Worm (Caenorhabditis elegans) whole organism, L2 larva: Measurements from ENCODE around the gene calf-1.

Experiments used
- R02D3.7 ChIP-seq: fragments of 150-350 bp; optimal IDR thresholded peaks from 2 replicates; lab custom pipeline; 2014; ENCODE audit warnings: missing biosample characterization, missing genetic modification characterization
- ZK546.5 ChIP-seq: sonication (generic microtip); optimal IDR thresholded peaks from 2 replicates; lab custom pipeline; 2017; ENCODE audit warnings: missing biosample characterization, missing genetic modification characterization
- ama-1 ChIP-seq: fragments of 150-350 bp; optimal IDR thresholded peaks from 2 replicates; lab custom pipeline; 2018; ENCODE audit warnings: inconsistent platforms
- blmp-1 ChIP-seq: sonication (generic microtip); optimal IDR thresholded peaks from 2 replicates; lab custom pipeline; 2017; ENCODE audit warnings: missing genetic modification characterization, mild to moderate bottlenecking, missing compliant biosample characterization, antibody characterized with exemption, moderate library complexity; ENCODE audit not compliant: insufficient read depth
- ceh-16 ChIP-seq: fragments of 150-350 bp; optimal IDR thresholded peaks from 2 replicates; lab custom pipeline; 2014; ENCODE audit warnings: missing biosample characterization, missing genetic modification characterization
- ceh-82 ChIP-seq: fragments of 150-350 bp; optimal IDR thresholded peaks from 2 replicates; lab custom pipeline; 2014; ENCODE audit warnings: missing biosample characterization, missing genetic modification characterization
- crh-2 ChIP-seq: sonication (generic microtip); optimal IDR thresholded peaks from 2 replicates; lab custom pipeline; 2017; ENCODE audit warnings: missing biosample characterization, missing genetic modification characterization
- dmd-4 ChIP-seq: sonication (generic microtip); optimal IDR thresholded peaks from 2 replicates; lab custom pipeline; 2017; ENCODE audit warnings: missing biosample characterization, missing genetic modification characterization
- egl-27 ChIP-seq: sonication (generic microtip); optimal IDR thresholded peaks from 3 replicates; lab custom pipeline; 2017; ENCODE audit warnings: missing biosample characterization, missing genetic modification reagents, missing genetic modification characterization
- elt-3 ChIP-seq: sonication (generic microtip); optimal IDR thresholded peaks from 2 replicates; lab custom pipeline; 2017; ENCODE audit warnings: missing biosample characterization, missing genetic modification characterization
- fos-1 ChIP-seq: fragments of 150-350 bp; optimal IDR thresholded peaks from 2 replicates; lab custom pipeline; 2014; ENCODE audit warnings: missing biosample characterization, missing genetic modification characterization
- gmeb-1 ChIP-seq: fragments of 150-350 bp; optimal IDR thresholded peaks from 2 replicates; lab custom pipeline; 2014; ENCODE audit warnings: missing biosample characterization, missing genetic modification characterization
- lin-13 ChIP-seq: fragments of 150-350 bp; optimal IDR thresholded peaks from 2 replicates; lab custom pipeline; 2014; ENCODE audit warnings: missing biosample characterization, missing genetic modification reagents, missing genetic modification characterization
- lin-39 ChIP-seq: fragments of 150-350 bp; optimal IDR thresholded peaks from 2 replicates; lab custom pipeline; 2014; ENCODE audit warnings: missing biosample characterization, missing genetic modification reagents, missing genetic modification characterization
- lsy-2 ChIP-seq, 2 experiments: fragments of 150-350 bp in 1 of 2; sonication (generic microtip) in 1 of 2; optimal IDR thresholded peaks; 2 replicates each; lab custom pipeline; 2014 to 2017; ENCODE audit warnings: missing biosample characterization in 2 of 2, missing genetic modification characterization in 2 of 2
- mab-5 ChIP-seq: fragments of 150-350 bp; optimal IDR thresholded peaks from 2 replicates; lab custom pipeline; 2014; ENCODE audit warnings: missing biosample characterization, missing genetic modification characterization
- mbf-1 ChIP-seq: sonication (generic microtip); optimal IDR thresholded peaks from 2 replicates; lab custom pipeline; 2017; ENCODE audit warnings: missing biosample characterization, missing genetic modification characterization
- mdl-1 ChIP-seq, 2 experiments: fragments of 150-350 bp in 1 of 2; sonication (generic microtip) in 1 of 2; optimal IDR thresholded peaks; 2 replicates each; lab custom pipeline; 2017; ENCODE audit warnings: missing biosample characterization in 2 of 2, missing genetic modification characterization in 2 of 2
- nhr-10 ChIP-seq: sonication (generic microtip); optimal IDR thresholded peaks from 2 replicates; lab custom pipeline; 2017; ENCODE audit warnings: missing biosample characterization, missing genetic modification characterization
- nhr-11 ChIP-seq: fragments of 150-350 bp; optimal IDR thresholded peaks from 2 replicates; lab custom pipeline; 2014; ENCODE audit warnings: missing biosample characterization, missing genetic modification characterization
- nhr-12 ChIP-seq: fragments of 150-350 bp; optimal IDR thresholded peaks from 2 replicates; lab custom pipeline; 2014; ENCODE audit warnings: missing biosample characterization, missing genetic modification characterization
- nhr-129 ChIP-seq: fragments of 150-350 bp; optimal IDR thresholded peaks from 2 replicates; lab custom pipeline; 2014; ENCODE audit warnings: missing biosample characterization, missing genetic modification characterization
- nhr-21 ChIP-seq: fragments of 150-350 bp; optimal IDR thresholded peaks from 2 replicates; lab custom pipeline; 2014; ENCODE audit warnings: missing biosample characterization, missing genetic modification characterization
- nhr-237 ChIP-seq: fragments of 150-350 bp; optimal IDR thresholded peaks from 2 replicates; lab custom pipeline; 2014; ENCODE audit warnings: missing biosample characterization, missing genetic modification characterization
- nhr-25 ChIP-seq: fragments of 150-350 bp; sonication (generic microtip); optimal IDR thresholded peaks from 3 replicates; lab custom pipeline; 2014; ENCODE audit warnings: missing biosample characterization, missing genetic modification characterization
- nhr-6 ChIP-seq: fragments of 150-350 bp; optimal IDR thresholded peaks from 2 replicates; lab custom pipeline; 2014; ENCODE audit warnings: missing biosample characterization, missing genetic modification characterization
- nhr-77 ChIP-seq: fragments of 150-350 bp; optimal IDR thresholded peaks from 2 replicates; lab custom pipeline; 2014; ENCODE audit warnings: missing biosample characterization, missing genetic modification characterization
- peb-1 ChIP-seq: fragments of 150-350 bp; optimal IDR thresholded peaks from 2 replicates; lab custom pipeline; 2014; ENCODE audit warnings: missing biosample characterization, missing genetic modification characterization
- sem-4 ChIP-seq: fragments of 150-350 bp; optimal IDR thresholded peaks from 2 replicates; lab custom pipeline; 2014; ENCODE audit warnings: missing biosample characterization, missing genetic modification reagents, missing genetic modification characterization
- skn-1 ChIP-seq: sonication (generic microtip); optimal IDR thresholded peaks from 2 replicates; lab custom pipeline; 2017; ENCODE audit warnings: missing biosample characterization, missing genetic modification characterization
- sma-3 ChIP-seq: sonication (generic microtip); optimal IDR thresholded peaks from 2 replicates; lab custom pipeline; 2016; ENCODE audit warnings: missing genetic modification reagents, missing genetic modification characterization, missing compliant biosample characterization
- unc-55 ChIP-seq: fragments of 150-350 bp; sonication (generic microtip); optimal IDR thresholded peaks from 3 replicates; lab custom pipeline; 2014; ENCODE audit warnings: missing biosample characterization, missing genetic modification reagents, missing genetic modification characterization
- unc-62 ChIP-seq: fragments of 150-350 bp; optimal IDR thresholded peaks from 2 replicates; lab custom pipeline; 2014; ENCODE audit warnings: missing biosample characterization, missing genetic modification reagents, missing genetic modification characterization
- ztf-1 ChIP-seq: fragments of 200-800 bp; sonication (Bioruptor generic); conservative IDR thresholded peaks from 2 replicates; pipeline ENCODE4 v1.3.6; 2022; ENCODE audit warnings: missing genetic modification characterization, missing compliant biosample characterization
- ztf-11 ChIP-seq: sonication (generic microtip); optimal IDR thresholded peaks from 2 replicates; lab custom pipeline; 2017; ENCODE audit warnings: missing biosample characterization, missing genetic modification characterization
- ztf-4 ChIP-seq: fragments of 150-350 bp; optimal IDR thresholded peaks from 2 replicates; lab custom pipeline; 2014; ENCODE audit warnings: missing biosample characterization, missing genetic modification characterization

calf-1 gene

ce11 chrV:20476514-20476913 lies 2.4 kb downstream of the calf-1 start:
- TF ChIP-seq lin-13 (GFP tag; lab: Kevin White, UChicago) (no peak), lsy-2 (tag; optimal IDR thresholded peaks at IDR 0.05; lab: Kevin White, UChicago) (no peak), nhr-11 (no peak), nhr-10 (no peak), sem-4 (tag; lab: Kevin White, UChicago) (no peak), crh-2 (tag; lab: Kevin White, UChicago) (no peak), ztf-11 (tag; lab: Kevin White, UChicago) (no peak), lin-39 (tag; lab: Kevin White, UChicago) (no peak), unc-55 (GFP tag; lab: Kevin White, UChicago) (no peak), ztf-4 (tag; lab: Kevin White, UChicago) (no peak), nhr-6 (tag; lab: Kevin White, UChicago) (no peak), nhr-12 (no peak), egl-27 (tag; lab: Kevin White, UChicago) (no peak), elt-3 (tag; lab: Kevin White, UChicago) (no peak), nhr-77 (tag; lab: Kevin White, UChicago) (no peak), blmp-1 (tag; lab: Kevin White, UChicago) (no peak), ztf-1 (GFP tag; lab: Robert Waterston, UW) (no peak), nhr-237 (tag; lab: Kevin White, UChicago) (no peak), R02D3.7 (tag; lab: Kevin White, UChicago) (no peak)

- TF ChIP-seq lsy-2 (tag; optimal IDR thresholded peaks at IDR 0.05; lab: Kevin White, UChicago): peak in 1 of 2 experiments; percentile 19
- no peak for TF ChIP-seq nhr-11
These were observed 3.1 kb downstream of the calf-1 start, which contains the start of gene B0250.7 for ce11 chrV:20475830-20476229. Gene B0250.7 (minus strand): TSS chrV:20476061.

DNA sequence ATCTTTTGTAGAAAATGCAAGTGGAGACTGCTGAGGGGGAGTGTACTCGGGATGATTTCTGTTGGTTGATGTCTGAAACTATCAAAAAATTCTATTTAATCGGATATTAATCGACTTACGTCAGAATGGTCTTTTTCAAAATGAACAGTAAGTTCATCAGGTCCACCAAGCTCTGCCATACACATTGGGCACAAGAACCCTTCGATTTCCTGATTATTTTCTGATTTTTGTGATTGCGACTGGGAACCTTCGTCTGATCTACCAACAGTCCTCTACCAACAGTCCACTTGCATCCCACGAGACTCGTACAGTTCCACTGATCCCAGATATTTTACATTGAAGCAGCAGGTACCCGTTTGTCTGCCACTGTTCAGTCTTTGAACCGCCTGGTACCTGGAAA lies 3.9 kb downstream of the calf-1 start:
- no peak for TF ChIP-seq peb-1
- no peak for TF ChIP-seq dmd-4 (tag; lab: Kevin White, UChicago)
- no peak for TF ChIP-seq nhr-25 (tag; lab: Kevin White, UChicago)
- no peak for TF ChIP-seq gmeb-1 (tag; lab: Kevin White, UChicago)
- TF ChIP-seq ceh-16 (tag; lab: Kevin White, UChicago): no peak
- no peak for TF ChIP-seq mbf-1 (tag; lab: Kevin White, UChicago)
- no peak for TF ChIP-seq unc-62 (GFP tag; lab: Kevin White, UChicago)
- no peak for TF ChIP-seq mdl-1 (tag; optimal IDR thresholded peaks at IDR 0.05; lab: Kevin White, UChicago)
- no peak for TF ChIP-seq ama-1
- TF ChIP-seq ZK546.5: no peak
- TF ChIP-seq skn-1 (tag; lab: Kevin White, UChicago): no peak
- TF ChIP-seq sma-3 (GFP tag; lab: Kevin White, UChicago): no peak
- no peak for TF ChIP-seq unc-55 (GFP tag; lab: Kevin White, UChicago)
- no peak for TF ChIP-seq fos-1 (tag; lab: Kevin White, UChicago)

DNA sequence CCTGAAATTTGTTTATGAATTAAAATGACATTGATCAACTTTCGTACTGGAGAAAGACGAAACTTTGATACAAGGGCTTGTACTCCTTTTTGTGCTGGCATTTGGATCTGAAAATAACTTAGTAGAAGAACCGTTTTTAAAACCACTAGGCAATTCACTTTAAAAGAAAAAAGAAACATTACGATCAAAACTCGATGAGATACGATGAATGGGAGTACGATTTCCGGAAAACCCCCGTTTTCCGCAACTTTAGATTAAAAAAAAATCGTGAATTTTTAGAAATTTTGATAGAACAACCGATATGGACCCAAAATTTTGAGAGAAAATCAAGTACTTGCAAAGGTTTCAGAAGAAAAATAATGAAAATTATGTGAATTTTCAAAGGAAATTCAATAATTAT lies 8.5 kb downstream of the calf-1 start, which contains the start of gene B0250.8:
Gene B0250.8 (minus strand): TSS at position 101 of the 400 bp plus-strand sequence.
- no peak for TF ChIP-seq mab-5
- TF ChIP-seq nhr-21: no peak
- TF ChIP-seq nhr-6 (tag; lab: Kevin White, UChicago): no peak
- TF ChIP-seq nhr-129 (tag; lab: Kevin White, UChicago): no peak
- TF ChIP-seq nhr-237 (tag; lab: Kevin White, UChicago): no peak
- TF ChIP-seq nhr-25 (tag; lab: Kevin White, UChicago): no peak
- TF ChIP-seq nhr-12: no peak
- no peak for TF ChIP-seq peb-1
- no peak for TF ChIP-seq ceh-82 (tag; lab: Kevin White, UChicago)

ce11 chrV:20464778-20465177 lies 14.1 kb downstream of the calf-1 start:
- no peak for TF ChIP-seq egl-27 (tag; lab: Kevin White, UChicago)
- no peak for TF ChIP-seq fos-1 (tag; lab: Kevin White, UChicago)
- TF ChIP-seq R02D3.7 (tag; lab: Kevin White, UChicago): no peak
